Fruit fly (Drosophila melanogaster): ENCODE measurements around the gene beta-PheRS.

Gene beta-PheRS

dm6 chr3R:24295556-24296465, 43.3 kb upstream of the beta-PheRS start:
- TF ChIP-seq CG9705 (GFP tag; optimal IDR thresholded peaks at IDR 0.05) (peak; percentile 97), tai (GFP tag; optimal IDR thresholded peaks at IDR 0.05) (peak; percentile 98), Vsx2 (GFP tag; optimal IDR thresholded peaks at IDR 0.05; ENCODE audit: partially characterized antibody) (peak; percentile 0), Hr78 (GFP tag; optimal IDR thresholded peaks at IDR 0.05) (no peak), dsf (GFP tag; optimal IDR thresholded peaks at IDR 0.05; ENCODE audit: borderline replicate concordance) (peak; percentile 93), Dfd (GFP tag; optimal IDR thresholded peaks at IDR 0.05) (no peak), jim (GFP tag; optimal IDR thresholded peaks at IDR 0.05) (peak; percentile 78), Jra (GFP tag; optimal IDR thresholded peaks at IDR 0.05) (peak; percentile 97), sv (GFP tag; optimal IDR thresholded peaks at IDR 0.05) (peak; percentile 76), lola (GFP tag; optimal IDR thresholded peaks at IDR 0.05) (no peak), Sp1 (GFP tag; optimal IDR thresholded peaks at IDR 0.05) (peak; percentile 98), Abd-B (GFP tag; optimal IDR thresholded peaks at IDR 0.05) (no peak), CrebA (GFP tag; optimal IDR thresholded peaks at IDR 0.05; ENCODE audit: borderline replicate concordance) (peak; percentile 97), Myc (optimal IDR thresholded peaks at IDR 0.05) (no peak), OdsH (GFP tag; optimal IDR thresholded peaks at IDR 0.05) (peak; percentile 99), Mio (GFP tag; optimal IDR thresholded peaks at IDR 0.05) (peak; percentile 90), Hr83 (GFP tag; optimal IDR thresholded peaks at IDR 0.05; ENCODE audit: poor library complexity, severe bottlenecking) (peak; percentile 98), Rel (GFP tag; optimal IDR thresholded peaks at IDR 0.05) (peak; percentile 97), Rel (tag; optimal IDR thresholded peaks at IDR 0.05) (peak; percentile 92), CG32264 (GFP tag; optimal IDR thresholded peaks at IDR 0.05) (peak; percentile 98), GATAd (GFP tag; optimal IDR thresholded peaks at IDR 0.05) (peak; percentile 87), Dif (GFP tag; optimal IDR thresholded peaks at IDR 0.05; ENCODE audit: partially characterized antibody) (peak; percentile 80), rgr (GFP tag; optimal IDR thresholded peaks at IDR 0.05) (peak; percentile 99), dmrt93B (GFP tag; optimal IDR thresholded peaks at IDR 0.05) (peak; percentile 97), fru (GFP tag; optimal IDR thresholded peaks at IDR 0.05) (peak; percentile 99), usp (GFP tag; optimal IDR thresholded peaks at IDR 0.05) (no peak), foxo (GFP tag; optimal IDR thresholded peaks at IDR 0.05) (peak; percentile 93 to 100), psq (GFP tag; optimal IDR thresholded peaks at IDR 0.05) (peak; percentile 98), h (GFP tag; optimal IDR thresholded peaks at IDR 0.05) (peak; percentile 100), woc (GFP tag; optimal IDR thresholded peaks at IDR 0.05) (peak; percentile 99), br (GFP tag; optimal IDR thresholded peaks at IDR 0.05) (peak; percentile 99), HLH106 (tag; optimal IDR thresholded peaks at IDR 0.05) (peak; percentile 99), ey (GFP tag; optimal IDR thresholded peaks at IDR 0.05) (peak; percentile 99), N (GFP tag; optimal IDR thresholded peaks at IDR 0.05) (no peak), pan (optimal IDR thresholded peaks at IDR 0.05) (no peak), dl (GFP tag; optimal IDR thresholded peaks at IDR 0.05; ENCODE audit: insufficient read depth in 1 of 2, partially characterized antibody in 2 of 2) (peak; percentile 57 to 83), Hnf4 (GFP tag; optimal IDR thresholded peaks at IDR 0.05) (peak; percentile 99), sage (GFP tag; optimal IDR thresholded peaks at IDR 0.05) (peak; percentile 98), brk (GFP tag; optimal IDR thresholded peaks at IDR 0.05) (peak; percentile 96)

- no peak for TF ChIP-seq Mio (GFP tag; optimal IDR thresholded peaks at IDR 0.05)
- TF ChIP-seq Jra (GFP tag; optimal IDR thresholded peaks at IDR 0.05), result peak; percentile 45
- TF ChIP-seq dmrt93B (GFP tag; optimal IDR thresholded peaks at IDR 0.05), result no peak
- no peak for TF ChIP-seq CG32264 (GFP tag; optimal IDR thresholded peaks at IDR 0.05)
- peak; percentile 69 for TF ChIP-seq Hnf4 (GFP tag; optimal IDR thresholded peaks at IDR 0.05)
- no peak for TF ChIP-seq pan (optimal IDR thresholded peaks at IDR 0.05)
- peak; percentile 43 for TF ChIP-seq HLH106 (tag; optimal IDR thresholded peaks at IDR 0.05)
- TF ChIP-seq sage (GFP tag; optimal IDR thresholded peaks at IDR 0.05), result no peak
- TF ChIP-seq woc (GFP tag; optimal IDR thresholded peaks at IDR 0.05), result no peak
- TF ChIP-seq sv (GFP tag; optimal IDR thresholded peaks at IDR 0.05), result peak; percentile 37
- TF ChIP-seq psq (GFP tag; optimal IDR thresholded peaks at IDR 0.05), result no peak
- TF ChIP-seq lola (GFP tag; optimal IDR thresholded peaks at IDR 0.05), result no peak
- TF ChIP-seq Vsx2 (GFP tag; optimal IDR thresholded peaks at IDR 0.05; ENCODE audit: partially characterized antibody), result no peak
- TF ChIP-seq GATAd (GFP tag; optimal IDR thresholded peaks at IDR 0.05), result no peak
- no peak for TF ChIP-seq usp (GFP tag; optimal IDR thresholded peaks at IDR 0.05)
- no peak for TF ChIP-seq Hr78 (GFP tag; optimal IDR thresholded peaks at IDR 0.05)
- TF ChIP-seq h (GFP tag; optimal IDR thresholded peaks at IDR 0.05), result peak; percentile 65
- no peak for TF ChIP-seq tai (GFP tag; optimal IDR thresholded peaks at IDR 0.05)
- no peak for TF ChIP-seq Abd-B (GFP tag; optimal IDR thresholded peaks at IDR 0.05)
- TF ChIP-seq dsf (GFP tag; optimal IDR thresholded peaks at IDR 0.05; ENCODE audit: borderline replicate concordance), result no peak
- peak; percentile 14 for TF ChIP-seq CG9705 (GFP tag; optimal IDR thresholded peaks at IDR 0.05)
- TF ChIP-seq Rel (GFP tag; optimal IDR thresholded peaks at IDR 0.05), result no peak
- TF ChIP-seq Rel (tag; optimal IDR thresholded peaks at IDR 0.05), result peak; percentile 66
- peak; percentile 61 for TF ChIP-seq fru (GFP tag; optimal IDR thresholded peaks at IDR 0.05)
- TF ChIP-seq jim (GFP tag; optimal IDR thresholded peaks at IDR 0.05), result peak; percentile 39
- TF ChIP-seq rgr (GFP tag; optimal IDR thresholded peaks at IDR 0.05), result peak; percentile 67
- TF ChIP-seq Myc (optimal IDR thresholded peaks at IDR 0.05), result no peak
- TF ChIP-seq foxo (GFP tag; optimal IDR thresholded peaks at IDR 0.05), result peak in 1 of 2 experiments; percentile 69
- peak; percentile 80 for TF ChIP-seq Hr83 (GFP tag; optimal IDR thresholded peaks at IDR 0.05; ENCODE audit: poor library complexity, severe bottlenecking)
- peak; percentile 68 for TF ChIP-seq br (GFP tag; optimal IDR thresholded peaks at IDR 0.05)
- TF ChIP-seq Dfd (GFP tag; optimal IDR thresholded peaks at IDR 0.05), result no peak
- TF ChIP-seq OdsH (GFP tag; optimal IDR thresholded peaks at IDR 0.05), result peak; percentile 56
- peak; percentile 60 for TF ChIP-seq Dif (GFP tag; optimal IDR thresholded peaks at IDR 0.05; ENCODE audit: partially characterized antibody)
- TF ChIP-seq Sp1 (GFP tag; optimal IDR thresholded peaks at IDR 0.05), result peak; percentile 54
- no peak for TF ChIP-seq dl (GFP tag; optimal IDR thresholded peaks at IDR 0.05; ENCODE audit: insufficient read depth in 1 of 2, partially characterized antibody in 2 of 2)
Observed at dm6 chr3R:24294784-24295555, 42.5 kb upstream of the beta-PheRS start, which contains the start of gene crb. TSS of gene crb (plus strand) at chr3R:24295078.
